Worm (Caenorhabditis elegans): ENCODE data around the gene kbp-2.

kbp-2 gene

ce11 chrIII:4873395-4873794 lies 30.3 kb downstream of the kbp-2 start:
- TF ChIP-seq ztf-23 (GFP tag; IDR thresholded peaks at IDR 0.05) (no peak), klf-2 (GFP tag; conservative IDR thresholded peaks at IDR 0.05) (no peak), ref-1 (GFP tag; conservative IDR thresholded peaks at IDR 0.05) (no peak), T22C8.4 (GFP tag; IDR thresholded peaks at IDR 0.05) (no peak), med-1 (GFP tag; optimal IDR thresholded peaks at IDR 0.05; ENCODE audit: insufficient read depth) (no peak), cog-1 (tag; optimal IDR thresholded peaks at IDR 0.05) (no peak), ztf-29 (GFP tag; IDR thresholded peaks at IDR 0.05) (no peak), tab-1 (GFP tag; IDR thresholded peaks at IDR 0.05) (no peak), flt-1 (GFP tag; IDR thresholded peaks at IDR 0.05) (no peak)

DNA sequence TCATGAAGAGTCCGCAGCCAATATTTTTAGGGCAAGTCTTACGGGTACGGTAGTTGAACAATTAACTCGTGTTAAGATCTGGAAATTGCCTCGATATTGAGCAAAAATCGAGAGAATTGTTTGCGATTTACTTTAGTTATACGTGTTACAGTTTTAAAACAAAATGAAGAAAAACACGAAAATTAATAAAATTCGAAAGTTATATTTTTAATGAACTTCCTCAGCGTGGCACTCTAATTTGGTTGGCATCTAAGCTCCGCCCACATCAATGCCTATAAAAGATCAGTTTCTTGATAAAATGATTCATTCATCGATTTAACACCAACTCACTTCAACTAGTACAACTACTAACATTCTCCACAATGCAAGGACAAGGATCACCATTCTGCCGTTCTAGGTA lies 33.2 kb downstream of the kbp-2 start, which contains the start of gene gipc-1:
gipc-1 (plus strand) TSS at position 301 of the 400 bp plus-strand sequence.
- no peak for TF ChIP-seq flt-1 (GFP tag; IDR thresholded peaks at IDR 0.05)
- no peak for TF ChIP-seq med-1 (GFP tag; optimal IDR thresholded peaks at IDR 0.05; ENCODE audit: insufficient read depth)
- TF ChIP-seq tab-1 (GFP tag; IDR thresholded peaks at IDR 0.05), result no peak
- no peak for TF ChIP-seq cog-1 (tag; optimal IDR thresholded peaks at IDR 0.05)
- no peak for TF ChIP-seq ztf-29 (GFP tag; IDR thresholded peaks at IDR 0.05)
- no peak for TF ChIP-seq klf-2 (GFP tag; conservative IDR thresholded peaks at IDR 0.05)
- TF ChIP-seq T22C8.4 (GFP tag; IDR thresholded peaks at IDR 0.05), result no peak

DNA sequence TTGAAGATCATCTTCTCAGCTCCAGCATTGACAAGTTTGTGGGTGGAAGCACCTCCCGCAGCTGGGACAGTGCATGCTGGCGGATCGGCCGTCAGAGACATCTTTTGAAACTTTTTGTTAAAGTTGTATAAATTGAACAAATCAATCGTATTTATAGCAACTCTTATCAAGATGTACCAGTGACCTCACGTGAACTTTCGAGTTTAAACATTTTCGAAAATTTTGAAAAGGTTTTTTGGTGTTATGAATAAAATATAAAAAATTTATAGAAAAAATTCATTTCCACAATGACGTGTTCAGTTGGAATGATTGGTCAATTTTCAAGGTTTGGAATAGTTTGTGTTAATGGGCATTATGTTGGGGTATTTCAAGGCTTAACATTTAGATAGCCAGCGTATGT lies 35.0 kb downstream of the kbp-2 start, which contains the start of the genes msd-4 and C35D10.3:
msd-4 (minus strand) TSS at position 101 of the 400 bp plus-strand sequence.
C35D10.3 (plus strand) TSS at position 279 of the 400 bp plus-strand sequence.
- TF ChIP-seq med-1 (GFP tag; optimal IDR thresholded peaks at IDR 0.05; ENCODE audit: insufficient read depth) (no peak), cog-1 (tag; optimal IDR thresholded peaks at IDR 0.05) (no peak), ztf-29 (GFP tag; IDR thresholded peaks at IDR 0.05) (no peak), ref-1 (GFP tag; conservative IDR thresholded peaks at IDR 0.05) (no peak), tab-1 (GFP tag; IDR thresholded peaks at IDR 0.05) (no peak), flt-1 (GFP tag; IDR thresholded peaks at IDR 0.05) (no peak), ztf-23 (GFP tag; IDR thresholded peaks at IDR 0.05) (no peak), klf-2 (GFP tag; conservative IDR thresholded peaks at IDR 0.05) (no peak), T22C8.4 (GFP tag; IDR thresholded peaks at IDR 0.05) (no peak)

DNA sequence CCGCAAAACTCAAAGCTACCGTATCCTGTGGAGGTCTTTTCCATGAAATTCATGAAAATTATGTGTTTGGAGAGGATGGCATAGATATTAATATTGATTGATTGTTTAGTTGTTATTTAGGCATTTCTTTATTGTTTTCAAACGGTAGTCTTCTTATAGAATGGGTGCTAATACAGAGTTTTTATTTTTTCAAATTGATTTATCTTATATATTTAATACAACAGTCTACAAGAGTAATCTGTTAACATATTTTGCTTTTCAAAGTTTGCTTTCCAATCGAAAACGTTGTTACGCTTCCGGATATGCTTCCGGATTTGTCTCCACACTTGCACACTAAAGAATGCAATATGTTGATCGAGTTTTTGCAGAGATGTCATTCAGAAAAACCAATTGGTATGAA lies 36.9 kb downstream of the kbp-2 start, which contains the start of gene C35D10.17:
C35D10.17 (plus strand) TSS at position 301 of the 400 bp plus-strand sequence.
- TF ChIP-seq flt-1 (GFP tag; IDR thresholded peaks at IDR 0.05), result no peak
- no peak for TF ChIP-seq med-1 (GFP tag; optimal IDR thresholded peaks at IDR 0.05; ENCODE audit: insufficient read depth)
- TF ChIP-seq tab-1 (GFP tag; IDR thresholded peaks at IDR 0.05), result no peak
- TF ChIP-seq ztf-29 (GFP tag; IDR thresholded peaks at IDR 0.05), result no peak
- no peak for TF ChIP-seq ref-1 (GFP tag; conservative IDR thresholded peaks at IDR 0.05)
- no peak for TF ChIP-seq ztf-23 (GFP tag; IDR thresholded peaks at IDR 0.05)
- TF ChIP-seq T22C8.4 (GFP tag; IDR thresholded peaks at IDR 0.05), result no peak

- no peak for TF ChIP-seq ztf-23 (GFP tag; IDR thresholded peaks at IDR 0.05)
- TF ChIP-seq klf-2 (GFP tag; conservative IDR thresholded peaks at IDR 0.05), result no peak
- TF ChIP-seq ref-1 (GFP tag; conservative IDR thresholded peaks at IDR 0.05), result no peak
- no peak for TF ChIP-seq tab-1 (GFP tag; IDR thresholded peaks at IDR 0.05)
- no peak for TF ChIP-seq flt-1 (GFP tag; IDR thresholded peaks at IDR 0.05)
- TF ChIP-seq cog-1 (tag; optimal IDR thresholded peaks at IDR 0.05), result no peak
- TF ChIP-seq med-1 (GFP tag; optimal IDR thresholded peaks at IDR 0.05; ENCODE audit: insufficient read depth), result no peak
- no peak for TF ChIP-seq T22C8.4 (GFP tag; IDR thresholded peaks at IDR 0.05)
- no peak for TF ChIP-seq ztf-29 (GFP tag; IDR thresholded peaks at IDR 0.05)
These were observed 40.6 kb downstream of the kbp-2 start, which contains the start of gene coq-8 for ce11 chrIII:4863127-4863526. Gene coq-8 (plus strand): TSS chrIII:4863427.

- TF ChIP-seq cog-1 (tag; optimal IDR thresholded peaks at IDR 0.05), result no peak
- no peak for TF ChIP-seq klf-2 (GFP tag; conservative IDR thresholded peaks at IDR 0.05)
- TF ChIP-seq ztf-29 (GFP tag; IDR thresholded peaks at IDR 0.05), result no peak
- TF ChIP-seq med-1 (GFP tag; optimal IDR thresholded peaks at IDR 0.05; ENCODE audit: insufficient read depth), result no peak
- no peak for TF ChIP-seq ref-1 (GFP tag; conservative IDR thresholded peaks at IDR 0.05)
- TF ChIP-seq flt-1 (GFP tag; IDR thresholded peaks at IDR 0.05), result no peak
- no peak for TF ChIP-seq tab-1 (GFP tag; IDR thresholded peaks at IDR 0.05)
- TF ChIP-seq ztf-23 (GFP tag; IDR thresholded peaks at IDR 0.05), result no peak
- TF ChIP-seq T22C8.4 (GFP tag; IDR thresholded peaks at IDR 0.05), result no peak
These were observed 41.8 kb downstream of the kbp-2 start, which contains the start of the genes C35D10.10 and C35D10.5 for ce11 chrIII:4861744-4862401. Gene C35D10.10 (minus strand): TSS chrIII:4861794. Gene C35D10.5 (plus strand): TSS chrIII:4862351.

DNA sequence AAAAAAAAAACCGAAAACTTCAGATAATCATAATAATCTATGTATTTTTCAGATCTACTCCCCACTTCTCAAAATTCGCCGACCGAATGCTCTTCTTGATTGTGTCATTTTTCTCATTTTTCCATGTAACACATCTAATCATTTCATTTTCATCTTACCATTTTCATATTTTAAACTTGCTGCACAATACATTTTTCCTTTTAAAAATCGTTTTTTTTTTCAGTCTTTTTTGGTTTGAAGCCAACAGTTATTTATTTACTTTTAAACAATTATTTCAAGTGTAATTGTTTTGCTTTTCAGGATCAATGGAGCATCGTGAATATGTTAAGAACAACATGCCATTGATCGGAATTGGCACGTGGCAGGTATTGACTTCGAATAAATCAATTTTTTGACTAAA lies 44.6 kb downstream of the kbp-2 start, which contains the start of gene C35D10.6:
C35D10.6 (plus strand) TSS at position 301 of the 400 bp plus-strand sequence.
- TF ChIP-seq ztf-23 (GFP tag; IDR thresholded peaks at IDR 0.05) (no peak), klf-2 (GFP tag; conservative IDR thresholded peaks at IDR 0.05) (no peak), ztf-29 (GFP tag; IDR thresholded peaks at IDR 0.05) (no peak), tab-1 (GFP tag; IDR thresholded peaks at IDR 0.05) (no peak), T22C8.4 (GFP tag; IDR thresholded peaks at IDR 0.05) (no peak), flt-1 (GFP tag; IDR thresholded peaks at IDR 0.05) (no peak), ref-1 (GFP tag; conservative IDR thresholded peaks at IDR 0.05) (no peak), cog-1 (tag; optimal IDR thresholded peaks at IDR 0.05) (no peak), med-1 (GFP tag; optimal IDR thresholded peaks at IDR 0.05; ENCODE audit: insufficient read depth) (no peak)

ce11 chrIII:4856992-4857391 lies 46.7 kb downstream of the kbp-2 start:
- no peak for TF ChIP-seq klf-2 (GFP tag; conservative IDR thresholded peaks at IDR 0.05)
- no peak for TF ChIP-seq T22C8.4 (GFP tag; IDR thresholded peaks at IDR 0.05)
- TF ChIP-seq tab-1 (GFP tag; IDR thresholded peaks at IDR 0.05), result no peak
- TF ChIP-seq ztf-23 (GFP tag; IDR thresholded peaks at IDR 0.05), result no peak
- no peak for TF ChIP-seq cog-1 (tag; optimal IDR thresholded peaks at IDR 0.05)
- no peak for TF ChIP-seq ztf-29 (GFP tag; IDR thresholded peaks at IDR 0.05)
- no peak for TF ChIP-seq flt-1 (GFP tag; IDR thresholded peaks at IDR 0.05)
- no peak for TF ChIP-seq ref-1 (GFP tag; conservative IDR thresholded peaks at IDR 0.05)
- TF ChIP-seq med-1 (GFP tag; optimal IDR thresholded peaks at IDR 0.05; ENCODE audit: insufficient read depth), result no peak

DNA sequence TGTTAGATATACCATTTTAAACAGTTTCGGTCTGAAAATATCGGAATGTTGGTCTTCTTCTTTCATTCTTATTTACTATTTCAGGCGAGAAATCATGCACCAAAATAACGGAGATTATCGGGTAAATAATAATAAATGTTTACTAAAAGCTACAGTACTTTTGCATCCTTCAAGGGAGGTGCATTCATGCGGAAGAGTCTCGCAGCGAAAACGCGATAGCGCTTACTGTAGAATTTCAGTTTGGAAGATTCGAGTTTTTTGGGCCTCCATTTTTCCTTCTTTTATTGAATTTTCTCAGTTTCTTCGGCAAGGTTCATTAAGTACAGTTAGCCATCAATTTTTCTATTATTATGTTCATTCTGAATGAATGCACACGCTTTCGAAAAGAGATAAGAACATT lies 47.6 kb downstream of the kbp-2 start, which contains the start of gene C35D10.7:
C35D10.7 (plus strand) TSS at position 85 of the 400 bp plus-strand sequence.
- TF ChIP-seq cog-1 (tag; optimal IDR thresholded peaks at IDR 0.05) (no peak), flt-1 (GFP tag; IDR thresholded peaks at IDR 0.05) (no peak), T22C8.4 (GFP tag; IDR thresholded peaks at IDR 0.05) (no peak), klf-2 (GFP tag; conservative IDR thresholded peaks at IDR 0.05) (no peak), tab-1 (GFP tag; IDR thresholded peaks at IDR 0.05) (no peak), ref-1 (GFP tag; conservative IDR thresholded peaks at IDR 0.05) (no peak), ztf-23 (GFP tag; IDR thresholded peaks at IDR 0.05) (no peak), med-1 (GFP tag; optimal IDR thresholded peaks at IDR 0.05; ENCODE audit: insufficient read depth) (no peak), ztf-29 (GFP tag; IDR thresholded peaks at IDR 0.05) (no peak)
